Worm (Caenorhabditis elegans): ENCODE results near the gene rgs-4.

rgs-4 gene

ce11 chrII:12666042-12666441, 11.5 kb downstream of the rgs-4 start:
- no peak for TF ChIP-seq vab-15 (tag; optimal IDR thresholded peaks at IDR 0.05)
- no peak for TF ChIP-seq dsc-1 (tag; optimal IDR thresholded peaks at IDR 0.05)
- no peak for TF ChIP-seq fos-1 (tag; optimal IDR thresholded peaks at IDR 0.05)
- TF ChIP-seq ets-5 (GFP tag; IDR thresholded peaks at IDR 0.05) = no peak
- peak; percentile 3 for TF ChIP-seq fkh-8 (tag; optimal IDR thresholded peaks at IDR 0.05)
- no peak for TF ChIP-seq aha-1 (tag; optimal IDR thresholded peaks at IDR 0.05)
- no peak for TF ChIP-seq lin-35 (GFP tag; optimal IDR thresholded peaks at IDR 0.05)
- TF ChIP-seq lin-14 (GFP tag; optimal IDR thresholded peaks at IDR 0.05) = no peak
- TF ChIP-seq unc-130 (tag; optimal IDR thresholded peaks at IDR 0.05) = no peak
- TF ChIP-seq nhr-12 (tag; optimal IDR thresholded peaks at IDR 0.05) = no peak
- no peak for TF ChIP-seq efl-1 (optimal IDR thresholded peaks at IDR 0.05)
- TF ChIP-seq efl-1 (GFP tag; optimal IDR thresholded peaks at IDR 0.05 in 1 of 2) = peak in 1 of 2 experiments; percentile 28
- no peak for TF ChIP-seq lin-13 (GFP tag; optimal IDR thresholded peaks at IDR 0.05)
- no peak for TF ChIP-seq lsy-2 (tag; optimal IDR thresholded peaks at IDR 0.05)
- no peak for TF ChIP-seq mdl-1 (tag; optimal IDR thresholded peaks at IDR 0.05)

ce11 chrII:12668148-12668547, 13.6 kb downstream of the rgs-4 start:
- no peak for TF ChIP-seq jun-1 (tag; optimal IDR thresholded peaks at IDR 0.05)
- TF ChIP-seq efl-1 (optimal IDR thresholded peaks at IDR 0.05) = no peak
- TF ChIP-seq efl-1 (GFP tag; optimal IDR thresholded peaks at IDR 0.05 in 1 of 2) = peak in 1 of 2 experiments; percentile 10

ce11 chrII:12668874-12669273, 14.3 kb downstream of the rgs-4 start:
- TF ChIP-seq F16B12.6 (tag; optimal IDR thresholded peaks at IDR 0.05) (no peak), lin-35 (GFP tag; optimal IDR thresholded peaks at IDR 0.05) (no peak), grh-1 (GFP tag; IDR thresholded peaks at IDR 0.05) (no peak), elt-3 (tag; optimal IDR thresholded peaks at IDR 0.05) (no peak), nhr-85 (tag) (no peak), ceh-82 (tag; optimal IDR thresholded peaks at IDR 0.05) (no peak), nhr-19 (GFP tag; conservative IDR thresholded peaks at IDR 0.05) (no peak), nhr-71 (tag; optimal IDR thresholded peaks at IDR 0.05) (peak; percentile 17), nhr-84 (tag; optimal IDR thresholded peaks at IDR 0.05) (no peak), C04F5.9 (tag; optimal IDR thresholded peaks at IDR 0.05) (no peak), C34B4.2 (tag; optimal IDR thresholded peaks at IDR 0.05) (no peak), unc-86 (tag; optimal IDR thresholded peaks at IDR 0.05) (no peak), fkh-4 (tag; optimal IDR thresholded peaks at IDR 0.05; ENCODE audit: borderline replicate concordance) (peak; percentile 32), swsn-7 (tag; optimal IDR thresholded peaks at IDR 0.05) (peak; percentile 3), tlp-1 (tag; optimal IDR thresholded peaks at IDR 0.05) (no peak), dsc-1 (tag; optimal IDR thresholded peaks at IDR 0.05) (peak; percentile 88), C16A3.4 (tag; optimal IDR thresholded peaks at IDR 0.05) (no peak), tbx-2 (tag; optimal IDR thresholded peaks at IDR 0.05) (no peak), irx-1 (tag; optimal IDR thresholded peaks at IDR 0.05) (no peak), nhr-47 (tag; optimal IDR thresholded peaks at IDR 0.05) (peak; percentile 44), sptf-1 (tag; optimal IDR thresholded peaks at IDR 0.05) (no peak), unc-62 (GFP tag; optimal IDR thresholded peaks at IDR 0.05) (no peak), rnt-1 (tag; optimal IDR thresholded peaks at IDR 0.05) (no peak), mep-1 (tag; optimal IDR thresholded peaks at IDR 0.05) (no peak), elt-2 (tag; optimal IDR thresholded peaks at IDR 0.05) (no peak), ztf-11 (tag; optimal IDR thresholded peaks at IDR 0.05) (no peak), zip-4 (GFP tag; optimal IDR thresholded peaks at IDR 0.05) (no peak), jun-1 (tag; optimal IDR thresholded peaks at IDR 0.05) (no peak), isw-1 (GFP tag; IDR thresholded peaks at IDR 0.05) (no peak), lir-3 (tag; optimal IDR thresholded peaks at IDR 0.05; ENCODE audit: poor library complexity) (no peak), pax-3 (tag; optimal IDR thresholded peaks at IDR 0.05) (peak; percentile 69), nhr-20 (tag; optimal IDR thresholded peaks at IDR 0.05) (peak; percentile 6), egl-13 (tag; optimal IDR thresholded peaks at IDR 0.05) (peak; percentile 21), fkh-8 (tag; optimal IDR thresholded peaks at IDR 0.05) (peak; percentile 82), pqm-1 (tag; optimal IDR thresholded peaks at IDR 0.05) (no peak), lin-14 (GFP tag; optimal IDR thresholded peaks at IDR 0.05) (no peak)
